Worm (Caenorhabditis elegans) whole organism, late embryonic: ENCODE results near the gene C07A9.10.

ENCODE experiments used
- ama-1 ChIP-seq: fragments of 150-350 bp; optimal IDR thresholded peaks from 2 replicates; lab custom pipeline; 2014
- ceh-34 ChIP-seq: sonication (generic microtip); optimal IDR thresholded peaks from 2 replicates; lab custom pipeline; 2016; ENCODE audit warnings: mild to moderate bottlenecking, missing genetic modification characterization, missing compliant biosample characterization
- dve-1 ChIP-seq: sonication (generic microtip); optimal IDR thresholded peaks from 2 replicates; lab custom pipeline; 2017; ENCODE audit warnings: antibody characterized with exemption, mild to moderate bottlenecking, missing genetic modification characterization, missing compliant biosample characterization
- sdc-2 ChIP-seq: sonication (generic microtip); optimal IDR thresholded peaks from 2 replicates; lab custom pipeline; 2016; ENCODE audit warnings: missing genotype, missing genetic modification characterization, missing compliant biosample characterization

DNA sequence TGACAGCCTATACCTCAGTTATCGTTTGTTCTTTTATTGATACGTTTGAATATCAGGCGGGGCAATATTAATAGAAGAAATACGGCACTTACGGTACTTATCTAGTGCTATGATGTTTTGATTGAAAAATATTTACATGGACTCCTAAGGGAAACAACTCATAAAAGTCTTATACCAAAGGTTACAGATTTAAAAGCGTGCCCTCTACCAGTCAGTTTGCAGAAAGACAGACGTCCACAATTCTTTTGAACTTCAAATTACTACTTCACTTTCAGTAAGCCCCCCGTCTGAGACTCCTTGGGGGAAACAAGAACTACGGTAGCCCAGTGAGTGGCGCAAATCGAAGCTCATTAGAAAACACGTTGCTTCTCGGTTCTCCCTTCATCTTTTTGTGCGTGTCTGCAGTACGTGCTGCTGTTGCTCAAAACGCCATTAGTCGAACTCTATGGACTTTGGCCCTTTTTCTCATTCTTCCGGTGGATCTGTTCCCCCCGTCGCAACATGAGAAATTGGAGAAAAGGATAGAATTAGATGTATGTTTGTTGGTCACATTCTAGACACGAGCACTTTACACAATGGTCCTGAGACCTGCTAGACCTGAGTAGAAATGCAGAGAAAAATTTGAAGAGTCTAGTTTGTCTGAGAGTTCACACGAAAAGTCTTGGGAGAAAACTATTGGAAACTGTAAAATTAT lies 23.4 kb downstream of the C07A9.10 start:
- no peak for TF ChIP-seq ceh-34 (tag; lab: Kevin White, UChicago)
- TF ChIP-seq dve-1, result no peak
- TF ChIP-seq sdc-2 (tag; lab: Kevin White, UChicago), result no peak
- TF ChIP-seq ama-1, result no peak
